Fruit fly (Drosophila melanogaster) whole organism, pupa: ENCODE measurements around the gene cact.

Source experiments
- CG10348 ChIP-seq: fragments of 200-800 bp; sonication (Bioruptor generic); IDR thresholded peaks from 2 replicates; pipeline ENCODE4 v1.3.6; 2022; ENCODE audit warnings: missing biosample characterization, missing genetic modification characterization
- CG12605 ChIP-seq: fragments of 200-800 bp; sonication (Bioruptor generic); IDR thresholded peaks from 2 replicates; pipeline ENCODE4 v1.3.6; 2022; ENCODE audit warnings: missing biosample characterization, missing genetic modification characterization
- CG13204 ChIP-seq: fragments of 200-800 bp; sonication (Bioruptor generic); optimal IDR thresholded peaks from 2 replicates; lab custom pipeline; 2018; ENCODE audit warnings: missing biosample characterization, mild to moderate bottlenecking, missing genetic modification characterization, moderate library complexity
- CG14655 ChIP-seq: fragments of 200-800 bp; sonication (Bioruptor generic); optimal IDR thresholded peaks from 3 replicates; lab custom pipeline; 2017; ENCODE audit warnings: mild to moderate bottlenecking, missing biosample characterization, missing genetic modification reagents, missing genetic modification characterization
- CG15710 ChIP-seq: fragments of 200-800 bp; sonication (Bioruptor generic); optimal IDR thresholded peaks from 2 replicates; lab custom pipeline; 2018; ENCODE audit warnings: missing biosample characterization, mild to moderate bottlenecking, missing genetic modification characterization, moderate library complexity
- CG17806 ChIP-seq: fragments of 200-800 bp; sonication (Bioruptor generic); optimal IDR thresholded peaks from 2 replicates; lab custom pipeline; 2018; ENCODE audit warnings: missing biosample characterization, mild to moderate bottlenecking, missing genetic modification characterization, moderate library complexity
- CG32121 ChIP-seq: fragments of 200-800 bp; sonication (Bioruptor generic); IDR thresholded peaks from 2 replicates; pipeline ENCODE4 v1.3.6; 2022; ENCODE audit warnings: missing biosample characterization, missing genetic modification characterization
- CG34367 ChIP-seq: fragments of 200-800 bp; sonication (Bioruptor generic); optimal IDR thresholded peaks from 2 replicates; lab custom pipeline; 2018; ENCODE audit warnings: missing biosample characterization, mild to moderate bottlenecking, missing genetic modification characterization
- CG4496 ChIP-seq: fragments of 200-800 bp; sonication (Bioruptor generic); IDR thresholded peaks from 3 replicates; pipeline ENCODE4 v1.3.6; 2022; ENCODE audit warnings: missing biosample characterization, missing genetic modification characterization
- CG8159 ChIP-seq: fragments of 200-800 bp; sonication (Bioruptor generic); optimal IDR thresholded peaks from 3 replicates; lab custom pipeline; 2018; ENCODE audit warnings: missing biosample characterization, mild to moderate bottlenecking, missing genetic modification characterization, moderate library complexity
- CG8301 ChIP-seq: fragments of 200-800 bp; sonication (Bioruptor generic); optimal IDR thresholded peaks from 2 replicates; lab custom pipeline; 2018; ENCODE audit warnings: missing biosample characterization, mild to moderate bottlenecking, missing genetic modification characterization
- CG9948 ChIP-seq: fragments of 200-800 bp; sonication (Bioruptor generic); optimal IDR thresholded peaks from 2 replicates; lab custom pipeline; 2018; ENCODE audit warnings: missing biosample characterization, mild to moderate bottlenecking, missing genetic modification characterization, moderate library complexity
- D1 ChIP-seq: fragments of 200-800 bp; sonication (Bioruptor generic); optimal IDR thresholded peaks from 2 replicates; lab custom pipeline; 2018; ENCODE audit warnings: missing biosample characterization, mild to moderate bottlenecking, missing genetic modification characterization, moderate library complexity
- EcR ChIP-seq: fragments of 200-800 bp; sonication (Bioruptor generic); optimal IDR thresholded peaks from 3 replicates; lab custom pipeline; 2019; ENCODE audit warnings: missing biosample characterization, missing genetic modification characterization, mild to moderate bottlenecking, moderate library complexity, missing genetic modification reagents
- Ets98B ChIP-seq: fragments of 200-800 bp; sonication (Bioruptor generic); IDR thresholded peaks from 2 replicates; pipeline ENCODE4 v1.3.6; 2022; ENCODE audit warnings: missing biosample characterization, missing genetic modification characterization
- Pif1A ChIP-seq: fragments of 200-800 bp; sonication (Bioruptor generic); optimal IDR thresholded peaks from 3 replicates; lab custom pipeline; 2016; ENCODE audit warnings: missing biosample characterization, missing genetic modification characterization
- Pif1B ChIP-seq: fragments of 200-800 bp; sonication (Bioruptor generic); optimal IDR thresholded peaks from 3 replicates; lab custom pipeline; 2016; ENCODE audit warnings: missing biosample characterization, missing genetic modification characterization
- Snoo ChIP-seq: fragments of 200-800 bp; sonication (Bioruptor generic); optimal IDR thresholded peaks from 3 replicates; lab custom pipeline; 2017; ENCODE audit warnings: missing biosample characterization, mild to moderate bottlenecking, missing genetic modification characterization, inconsistent platforms
- fd96Ca ChIP-seq: fragments of 200-800 bp; sonication (Bioruptor generic); IDR thresholded peaks from 3 replicates; pipeline ENCODE4 v1.3.6; 2022; ENCODE audit warnings: missing biosample characterization, missing genetic modification characterization
- gl ChIP-seq: fragments of 200-800 bp; sonication (Bioruptor generic); optimal IDR thresholded peaks from 2 replicates; lab custom pipeline; 2018; ENCODE audit warnings: missing biosample characterization, mild to moderate bottlenecking, missing genetic modification characterization
- rn ChIP-seq: fragments of 200-800 bp; sonication (Bioruptor generic); IDR thresholded peaks from 2 replicates; pipeline ENCODE4 v1.3.6; 2022; ENCODE audit warnings: missing biosample characterization, missing genetic modification characterization

cact gene

dm6 chr2L:16317777-16318610, 8.0 kb downstream of the cact start:
- TF ChIP-seq CG13204 (GFP tag; lab: Kevin White, UChicago), result no peak
- TF ChIP-seq rn (GFP tag; lab: Robert Waterston, UW), result no peak

- TF ChIP-seq Pif1B (GFP tag; lab: Kevin White, UChicago) (no peak), EcR (GFP tag; lab: Kevin White, UChicago) (no peak), rn (GFP tag; lab: Robert Waterston, UW) (no peak), CG15710 (no peak), CG8301 (tag; lab: Kevin White, UChicago) (no peak), CG13204 (GFP tag; lab: Kevin White, UChicago) (no peak), CG8159 (tag; lab: Kevin White, UChicago) (no peak), CG32121 (GFP tag; lab: Robert Waterston, UW) (no peak), D1 (no peak), gl (no peak), CG14655 (GFP tag; lab: Kevin White, UChicago) (no peak), Pif1A (GFP tag; lab: Kevin White, UChicago) (no peak), CG9948 (tag; lab: Kevin White, UChicago) (no peak), CG4496 (no peak), CG10348 (no peak)
- TF ChIP-seq, all 21 proteins: peak for 0
These were observed 8.9 kb downstream of the cact start for dm6 chr2L:16317131-16317530.

DNA sequence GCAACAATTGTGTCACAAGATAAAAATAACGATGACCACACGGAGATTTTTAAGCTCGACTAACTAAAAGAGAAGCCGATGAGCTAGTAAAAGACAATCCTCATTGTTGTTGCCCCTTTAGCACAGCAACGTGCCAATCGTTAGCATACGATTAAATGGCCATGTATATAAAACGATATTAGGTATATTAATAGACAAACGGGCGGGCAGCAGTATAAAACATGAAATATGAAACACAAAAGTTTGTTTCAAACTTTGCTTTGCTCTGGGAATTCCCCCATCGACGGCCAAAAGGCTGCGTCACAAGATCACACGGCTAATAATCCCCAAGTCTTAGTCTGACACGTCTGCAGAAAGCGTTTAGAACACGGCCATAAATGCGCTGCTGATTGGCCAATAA, 9.6 kb downstream of the cact start:
- TF ChIP-seq fd96Ca (GFP tag; lab: Robert Waterston, UW), result no peak
- no peak for TF ChIP-seq CG12605 (GFP tag; lab: Robert Waterston, UW)
- TF ChIP-seq CG13204 (GFP tag; lab: Kevin White, UChicago), result no peak
- no peak for TF ChIP-seq CG14655 (GFP tag; lab: Kevin White, UChicago)
- TF ChIP-seq CG8301 (tag; lab: Kevin White, UChicago), result no peak
- TF ChIP-seq CG4496, result no peak
- no peak for TF ChIP-seq CG17806 (tag; lab: Kevin White, UChicago)
- TF ChIP-seq gl, result no peak
- TF ChIP-seq CG9948 (tag; lab: Kevin White, UChicago), result no peak
- TF ChIP-seq CG32121 (GFP tag; lab: Robert Waterston, UW), result no peak
- no peak for TF ChIP-seq CG8159 (tag; lab: Kevin White, UChicago)
- no peak for TF ChIP-seq Snoo
- no peak for TF ChIP-seq Ets98B (GFP tag; lab: Robert Waterston, UW)
- TF ChIP-seq CG10348, result no peak
- TF ChIP-seq CG34367 (tag; lab: Kevin White, UChicago), result no peak
- no peak for TF ChIP-seq EcR (GFP tag; lab: Kevin White, UChicago)

DNA sequence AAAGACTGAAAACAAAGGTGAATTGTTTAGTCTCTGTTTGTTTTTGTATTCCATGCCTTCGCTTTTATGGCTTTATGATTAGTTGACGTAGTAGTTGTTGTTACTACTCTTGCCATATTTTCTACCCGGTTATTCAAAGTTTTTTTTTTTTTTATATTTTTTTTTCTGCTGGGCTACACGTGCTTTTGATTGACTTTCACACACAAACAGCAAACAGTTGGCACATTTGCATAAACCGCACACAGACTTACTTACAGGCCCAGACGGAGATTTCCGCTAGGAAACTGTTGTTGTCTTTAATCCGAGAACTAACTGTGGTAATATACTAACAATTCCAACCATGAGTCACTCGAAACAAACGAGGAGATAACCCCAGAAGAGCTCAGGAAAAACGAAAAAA, 10.2 kb downstream of the cact start:
- TF ChIP-seq CG32121 (GFP tag; lab: Robert Waterston, UW) (no peak), CG9948 (tag; lab: Kevin White, UChicago) (no peak), CG10348 (no peak), EcR (GFP tag; lab: Kevin White, UChicago) (no peak), rn (GFP tag; lab: Robert Waterston, UW) (no peak), D1 (no peak), Pif1A (GFP tag; lab: Kevin White, UChicago) (no peak), Pif1B (GFP tag; lab: Kevin White, UChicago) (no peak), CG15710 (no peak), fd96Ca (GFP tag; lab: Robert Waterston, UW) (no peak), CG34367 (tag; lab: Kevin White, UChicago) (no peak), CG12605 (GFP tag; lab: Robert Waterston, UW) (no peak), CG14655 (GFP tag; lab: Kevin White, UChicago) (no peak), CG17806 (tag; lab: Kevin White, UChicago) (no peak)
- TF ChIP-seq, all 21 proteins: peak for 0

- peak; percentile 3 for TF ChIP-seq CG34367 (tag; lab: Kevin White, UChicago)
- peak; percentile 66 for TF ChIP-seq gl
- TF ChIP-seq CG14655 (GFP tag; lab: Kevin White, UChicago), result no peak
- TF ChIP-seq EcR (GFP tag; lab: Kevin White, UChicago), result peak; percentile 86
- TF ChIP-seq CG8159 (tag; lab: Kevin White, UChicago), result no peak
- peak; percentile 40; the same call in 1 of the 2 replicates for TF ChIP-seq CG32121 (GFP tag; lab: Robert Waterston, UW)
- no peak for TF ChIP-seq CG17806 (tag; lab: Kevin White, UChicago)
- TF ChIP-seq CG15710, result peak; percentile 16
- no peak for TF ChIP-seq D1
- no peak for TF ChIP-seq CG10348
- TF ChIP-seq CG8301 (tag; lab: Kevin White, UChicago), result no peak
- TF ChIP-seq fd96Ca (GFP tag; lab: Robert Waterston, UW), result no peak; the same call in 2 of the 3 replicates
- TF ChIP-seq CG12605 (GFP tag; lab: Robert Waterston, UW), result peak; percentile 60
- 0 out of 2 replicates have a peak, but pooled peaks have one; percentile 15 for TF ChIP-seq rn (GFP tag; lab: Robert Waterston, UW)
- peak; percentile 44; the same call in 1 of the 2 replicates for TF ChIP-seq Ets98B (GFP tag; lab: Robert Waterston, UW)
- no peak for TF ChIP-seq Pif1A (GFP tag; lab: Kevin White, UChicago)
- peak; percentile 23 for TF ChIP-seq Snoo
These were observed 11.0 kb downstream of the cact start for dm6 chr2L:16315027-16315426.

DNA sequence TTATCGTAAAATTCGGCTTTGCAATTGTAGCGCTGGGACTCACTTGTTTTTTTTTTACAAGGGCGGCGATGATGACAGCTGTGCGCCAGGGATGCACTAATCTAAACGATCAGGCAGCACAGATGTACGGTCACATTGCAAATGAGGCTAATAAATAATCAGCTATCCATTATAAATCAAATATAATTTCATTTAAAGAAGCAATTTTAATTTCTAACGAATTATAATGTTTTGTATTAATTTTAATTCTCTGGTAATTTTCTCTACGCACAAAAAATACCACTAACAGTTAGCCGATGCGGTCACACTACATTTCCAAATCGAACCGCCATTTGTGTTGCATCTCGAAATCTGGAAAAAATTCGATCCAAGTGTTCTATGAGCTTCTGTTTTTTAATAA, 15.4 kb downstream of the cact start, which contains the start of the genes cni and fzy:
Gene cni, minus strand, starts transcription at position 79 of the 400 bp plus-strand sequence.
Gene fzy, plus strand, starts transcription at position 309 of the 400 bp plus-strand sequence.
- TF ChIP-seq CG8159 (tag; lab: Kevin White, UChicago), result no peak
- TF ChIP-seq CG4496, result no peak
- TF ChIP-seq rn (GFP tag; lab: Robert Waterston, UW), result no peak
- TF ChIP-seq CG14655 (GFP tag; lab: Kevin White, UChicago), result no peak
- TF ChIP-seq CG32121 (GFP tag; lab: Robert Waterston, UW), result no peak
- TF ChIP-seq CG13204 (GFP tag; lab: Kevin White, UChicago), result no peak
